Fruit fly (Drosophila melanogaster) whole organism, embryonic: Measurements from ENCODE around the gene CG12035.

ENCODE experiments used
- Adf1 ChIP-seq: fragments of 200-800 bp; sonication (Bioruptor generic); IDR thresholded peaks from 2 replicates; pipeline ENCODE4 v1.3.6; 2022; ENCODE audit warnings: missing biosample characterization, missing genetic modification characterization
- Bdp1 ChIP-seq: fragments of 200-800 bp; sonication (Bioruptor generic); optimal IDR thresholded peaks from 3 replicates; lab custom pipeline; 2016; ENCODE audit warnings: missing biosample characterization, missing genetic modification characterization
- CG10147 ChIP-seq: fragments of 200-800 bp; sonication (Bioruptor generic); optimal IDR thresholded peaks from 2 replicates; lab custom pipeline; 2019; ENCODE audit warnings: missing biosample characterization, mild to moderate bottlenecking, missing genetic modification characterization, moderate library complexity
- CG10274 ChIP-seq: fragments of 200-800 bp; sonication (Bioruptor generic); optimal IDR thresholded peaks from 3 replicates; lab custom pipeline; 2017; ENCODE audit warnings: missing biosample characterization, mild to moderate bottlenecking, missing genetic modification characterization
- CG11504 ChIP-seq: fragments of 200-800 bp; sonication (Bioruptor generic); optimal IDR thresholded peaks from 3 replicates; lab custom pipeline; 2019; ENCODE audit warnings: missing biosample characterization, mild to moderate bottlenecking, missing genetic modification characterization, moderate library complexity
- CG11560 ChIP-seq: fragments of 200-800 bp; sonication (Bioruptor generic); IDR thresholded peaks from 3 replicates; pipeline ENCODE4 v1.3.6; 2022; ENCODE audit warnings: missing biosample characterization, missing genetic modification characterization
- CG12744 ChIP-seq: fragments of 200-800 bp; sonication (Bioruptor generic); optimal IDR thresholded peaks from 2 replicates; lab custom pipeline; 2016; ENCODE audit warnings: missing biosample characterization, missing genetic modification characterization
- CG13296 ChIP-seq: fragments of 200-800 bp; sonication (Bioruptor generic); optimal IDR thresholded peaks from 3 replicates; lab custom pipeline; 2018; ENCODE audit warnings: missing biosample characterization, mild to moderate bottlenecking, missing genetic modification characterization
- CG1603 ChIP-seq: fragments of 200-800 bp; sonication (Bioruptor generic); optimal IDR thresholded peaks from 2 replicates; lab custom pipeline; 2019; ENCODE audit warnings: missing biosample characterization, mild to moderate bottlenecking, missing genetic modification characterization, moderate library complexity
- CG17186 ChIP-seq: fragments of 200-800 bp; sonication (Bioruptor generic); optimal IDR thresholded peaks from 3 replicates; lab custom pipeline; 2017; ENCODE audit warnings: missing biosample characterization, missing genetic modification reagents, missing genetic modification characterization
- CG17359 ChIP-seq: fragments of 200-800 bp; sonication (Bioruptor generic); optimal IDR thresholded peaks from 3 replicates; lab custom pipeline; 2018; ENCODE audit warnings: missing biosample characterization, mild to moderate bottlenecking, missing genetic modification characterization, moderate library complexity
- CG17829 ChIP-seq: fragments of 200-800 bp; optimal IDR thresholded peaks from 2 replicates; lab custom pipeline; 2019; ENCODE audit warnings: missing biosample characterization, mild to moderate bottlenecking, missing genetic modification characterization, moderate library complexity
- CG30020 ChIP-seq: fragments of 200-800 bp; optimal IDR thresholded peaks from 2 replicates; lab custom pipeline; 2019; ENCODE audit warnings: missing biosample characterization, mild to moderate bottlenecking, missing genetic modification characterization, moderate library complexity
- CG32772 ChIP-seq: fragments of 200-800 bp; sonication (Bioruptor generic); IDR thresholded peaks from 2 replicates; pipeline ENCODE4 v1.3.6; 2022; ENCODE audit warnings: missing biosample characterization, missing genetic modification characterization
- CG33213 ChIP-seq: fragments of 200-800 bp; sonication (Bioruptor generic); optimal IDR thresholded peaks from 3 replicates; lab custom pipeline; 2016; ENCODE audit warnings: missing biosample characterization, missing genetic modification characterization
- CG4282 ChIP-seq: fragments of 200-800 bp; sonication (Bioruptor generic); optimal IDR thresholded peaks from 2 replicates; lab custom pipeline; 2016; ENCODE audit warnings: missing biosample characterization, missing genetic modification characterization
- CG4404 ChIP-seq: fragments of 200-800 bp; sonication (Bioruptor generic); IDR thresholded peaks from 2 replicates; pipeline ENCODE4 v1.3.6; 2022; ENCODE audit warnings: missing biosample characterization, missing genetic modification characterization
- CG7839 ChIP-seq: fragments of 200-800 bp; sonication (Bioruptor generic); optimal IDR thresholded peaks from 3 replicates; lab custom pipeline; 2018; ENCODE audit warnings: missing biosample characterization, mild to moderate bottlenecking, missing genetic modification characterization, moderate library complexity
- CG7987 ChIP-seq: fragments of 200-800 bp; sonication (Bioruptor generic); optimal IDR thresholded peaks from 2 replicates; lab custom pipeline; 2018; ENCODE audit warnings: missing biosample characterization, mild to moderate bottlenecking, missing genetic modification characterization, moderate library complexity
- CG8478 ChIP-seq: fragments of >200 bp; optimal IDR thresholded peaks from 2 replicates; lab custom pipeline; 2018
- Dad ChIP-seq: fragments of 200-800 bp; sonication (Bioruptor generic); optimal IDR thresholded peaks from 3 replicates; lab custom pipeline; 2016; ENCODE audit warnings: missing biosample characterization, missing genetic modification characterization
- Dek ChIP-seq: fragments of 200-800 bp; sonication (Bioruptor generic); optimal IDR thresholded peaks from 3 replicates; lab custom pipeline; 2019; ENCODE audit warnings: missing biosample characterization, mild to moderate bottlenecking, missing genetic modification characterization, moderate library complexity
- E2f2 ChIP-seq: fragments of 200-800 bp; sonication (Bioruptor generic); IDR thresholded peaks from 2 replicates; pipeline ENCODE4 v1.3.6; 2022; ENCODE audit warnings: missing biosample characterization, missing genetic modification characterization
- HLH4C ChIP-seq: fragments of 200-800 bp; sonication (Bioruptor generic); IDR thresholded peaks from 3 replicates; pipeline ENCODE4 v1.3.6; 2022; ENCODE audit warnings: missing biosample characterization, missing genetic modification characterization; ENCODE audit not compliant: partially characterized antibody
- Hand ChIP-seq: fragments of 200-800 bp; sonication (Bioruptor generic); optimal IDR thresholded peaks from 2 replicates; lab custom pipeline; 2017; ENCODE audit warnings: mild to moderate bottlenecking, missing biosample characterization, missing genetic modification reagents, missing genetic modification characterization
- NC2α ChIP-seq: fragments of 200-800 bp; sonication (Bioruptor generic); optimal IDR thresholded peaks from 2 replicates; lab custom pipeline; 2016; ENCODE audit warnings: missing biosample characterization, missing genetic modification characterization
- NC2β ChIP-seq: fragments of 200-800 bp; sonication (Bioruptor generic); optimal IDR thresholded peaks from 2 replicates; lab custom pipeline; 2016; ENCODE audit warnings: missing biosample characterization, missing genetic modification characterization
- Poxn ChIP-seq: fragments of 200-800 bp; sonication (Bioruptor generic); IDR thresholded peaks from 2 replicates; pipeline ENCODE4 v1.3.6; 2022; ENCODE audit warnings: missing biosample characterization, missing genetic modification characterization
- Rfx ChIP-seq: fragments of 200-800 bp; sonication (Bioruptor generic); IDR thresholded peaks from 2 replicates; pipeline ENCODE4 v1.3.6; 2022; ENCODE audit warnings: missing biosample characterization, missing genetic modification characterization
- Sry-β ChIP-seq: fragments of 200-800 bp; sonication (Bioruptor generic); optimal IDR thresholded peaks from 2 replicates; lab custom pipeline; 2018; ENCODE audit warnings: missing biosample characterization, mild to moderate bottlenecking, missing genetic modification characterization, moderate library complexity
- Sry-δ ChIP-seq: fragments of 200-800 bp; sonication (Bioruptor generic); optimal IDR thresholded peaks from 2 replicates; lab custom pipeline; 2016; ENCODE audit warnings: missing biosample characterization, missing genetic modification characterization
- ato ChIP-seq: fragments of 200-800 bp; sonication (Bioruptor generic); IDR thresholded peaks from 2 replicates; pipeline ENCODE4 v1.3.6; 2022; ENCODE audit warnings: missing biosample characterization, missing genetic modification characterization; ENCODE audit not compliant: partially characterized antibody
- az2 ChIP-seq: fragments of 200-800 bp; sonication (Bioruptor generic); optimal IDR thresholded peaks from 3 replicates; lab custom pipeline; 2016; ENCODE audit warnings: missing biosample characterization, missing genetic modification characterization
- br ChIP-seq: fragments of >200 bp; optimal IDR thresholded peaks from 2 replicates; lab custom pipeline; 2017
- crc ChIP-seq: fragments of 200-800 bp; sonication (Bioruptor generic); optimal IDR thresholded peaks from 2 replicates; lab custom pipeline; 2016; ENCODE audit warnings: missing biosample characterization, missing genetic modification characterization
- da ChIP-seq: fragments of 200-800 bp; sonication (Bioruptor generic); optimal IDR thresholded peaks from 2 replicates; lab custom pipeline; 2016; ENCODE audit warnings: missing biosample characterization, missing genetic modification characterization
- dmrt99B ChIP-seq: fragments of 200-800 bp; sonication (Bioruptor generic); optimal IDR thresholded peaks from 2 replicates; lab custom pipeline; 2018; ENCODE audit warnings: missing biosample characterization, mild to moderate bottlenecking, missing genetic modification characterization, moderate library complexity
- emc ChIP-seq: fragments of 200-800 bp; sonication (Bioruptor generic); optimal IDR thresholded peaks from 2 replicates; lab custom pipeline; 2016; ENCODE audit warnings: missing biosample characterization, missing genetic modification characterization
- gce ChIP-seq: fragments of 200-800 bp; sonication (Bioruptor generic); IDR thresholded peaks from 3 replicates; pipeline ENCODE4 v1.3.6; 2022; ENCODE audit warnings: missing biosample characterization, missing genetic modification characterization
- grn ChIP-seq: fragments of 200-800 bp; sonication (Bioruptor generic); optimal IDR thresholded peaks from 3 replicates; lab custom pipeline; 2017; ENCODE audit warnings: missing biosample characterization, missing genetic modification characterization
- h ChIP-seq: fragments of >200 bp; optimal IDR thresholded peaks from 2 replicates; lab custom pipeline; 2017
- hb ChIP-seq: fragments of 200-800 bp; sonication (Bioruptor generic); IDR thresholded peaks from 3 replicates; pipeline ENCODE4 v1.3.6; 2022; ENCODE audit warnings: missing biosample characterization, missing genetic modification characterization; ENCODE audit not compliant: partially characterized antibody
- hbn ChIP-seq: fragments of 200-800 bp; sonication (Bioruptor generic); IDR thresholded peaks from 2 replicates; pipeline ENCODE4 v1.3.6; 2022; ENCODE audit warnings: missing biosample characterization, missing genetic modification characterization; ENCODE audit not compliant: partially characterized antibody
- jigr1 ChIP-seq: fragments of 200-800 bp; sonication (Bioruptor generic); IDR thresholded peaks from 3 replicates; pipeline ENCODE4 v1.3.6; 2022; ENCODE audit warnings: missing biosample characterization, missing genetic modification characterization
- lov ChIP-seq, 2 experiments: fragments of 200-800 bp in 1 of 2; fragments of >200 bp in 1 of 2; sonication (Bioruptor generic) in 1 of 2; IDR thresholded peaks in 1 of 2; optimal IDR thresholded peaks in 1 of 2; 2 replicates in 1 of 2; 3 replicates in 1 of 2; pipeline versions ENCODE4 v1.3.6 to Lab custom; 2017 to 2022; ENCODE audit warnings: missing biosample characterization in 1 of 2, missing genetic modification characterization in 1 of 2
- luna ChIP-seq: fragments of 200-800 bp; sonication (Bioruptor generic); optimal IDR thresholded peaks from 2 replicates; lab custom pipeline; 2016; ENCODE audit warnings: missing biosample characterization, missing genetic modification characterization
- p53 ChIP-seq: fragments of 200-800 bp; sonication (Bioruptor generic); optimal IDR thresholded peaks from 2 replicates; lab custom pipeline; 2016; ENCODE audit warnings: missing biosample characterization, missing genetic modification characterization
- sc ChIP-seq, 3 experiments: fragments of >200 bp in 2 of 3; fragments of 200-800 bp in 1 of 3; sonication (Bioruptor generic) in 1 of 3; optimal IDR thresholded peaks; 2 replicates in 2 of 3; 3 replicates in 1 of 3; lab custom pipeline; 2017; ENCODE audit warnings: mild to moderate bottlenecking in 1 of 3, missing biosample characterization in 1 of 3, missing genetic modification characterization in 1 of 3, missing genetic modification reagents in 1 of 3
- sob ChIP-seq: fragments of 200-800 bp; sonication (Bioruptor generic); IDR thresholded peaks from 2 replicates; pipeline ENCODE4 v1.3.6; 2022; ENCODE audit warnings: missing biosample characterization, missing genetic modification characterization
- stwl ChIP-seq: fragments of 200-800 bp; sonication (Bioruptor generic); optimal IDR thresholded peaks from 3 replicates; lab custom pipeline; 2018; ENCODE audit warnings: missing biosample characterization, mild to moderate bottlenecking, missing genetic modification characterization, moderate library complexity
- trem ChIP-seq: fragments of 200-800 bp; optimal IDR thresholded peaks from 3 replicates; lab custom pipeline; 2019; ENCODE audit warnings: missing biosample characterization, mild to moderate bottlenecking, missing genetic modification characterization, moderate library complexity
- unc-4 ChIP-seq: fragments of 200-800 bp; sonication (Bioruptor generic); IDR thresholded peaks from 2 replicates; pipeline ENCODE4 v1.3.6; 2022; ENCODE audit warnings: missing biosample characterization, missing genetic modification characterization; ENCODE audit not compliant: partially characterized antibody

CG12035 gene

dm6 chr3L:1756143-1756542, 32.0 kb downstream of the CG12035 start, which contains the start of gene CG8001 (continued):
- no peak for TF ChIP-seq Poxn (GFP tag; lab: Robert Waterston, UW)
- TF ChIP-seq Sry-β: no peak
- peak; percentile 31 for TF ChIP-seq grn (GFP tag; lab: Kevin White, UChicago)
- TF ChIP-seq CG11560 (tag; lab: Robert Waterston, UW): no peak
- TF ChIP-seq CG8478 (lab: Kevin White, UChicago): no peak
- no peak for TF ChIP-seq ato (GFP tag; lab: Robert Waterston, UW)
- TF ChIP-seq NC2β (GFP tag; lab: Kevin White, UChicago): no peak
- peak; percentile 57 for TF ChIP-seq CG17186 (GFP tag; lab: Kevin White, UChicago)
- TF ChIP-seq CG1603 (tag; lab: Kevin White, UChicago): no peak
- no peak for TF ChIP-seq CG7839 (tag; lab: Kevin White, UChicago)
- peak; percentile 83 for TF ChIP-seq Sry-δ
- TF ChIP-seq CG17829 (tag; lab: Kevin White, UChicago): no peak
- TF ChIP-seq CG17359 (tag; lab: Kevin White, UChicago): no peak
- peak; percentile 65; the same call in 1 of the 3 replicates for TF ChIP-seq hb
- TF ChIP-seq lov (optimal IDR thresholded peaks at IDR 0.05; lab: Kevin White, UChicago): no peak
- no peak for TF ChIP-seq lov (GFP tag; IDR thresholded peaks at IDR 0.05; lab: Robert Waterston, UW)
- no peak for TF ChIP-seq CG12744 (GFP tag; lab: Kevin White, UChicago)
- TF ChIP-seq stwl (tag; lab: Kevin White, UChicago): no peak
- TF ChIP-seq unc-4 (GFP tag; lab: Robert Waterston, UW): peak; percentile 71
- TF ChIP-seq CG11504 (tag; lab: Kevin White, UChicago): no peak
- no peak for TF ChIP-seq Hand (GFP tag; lab: Kevin White, UChicago)
- TF ChIP-seq sob (GFP tag; lab: Robert Waterston, UW): peak; percentile 31; the same call in 1 of the 2 replicates
- TF ChIP-seq CG33213 (GFP tag; lab: Kevin White, UChicago): no peak
- TF ChIP-seq trem: no peak
- no peak for TF ChIP-seq CG4404
- TF ChIP-seq Adf1 (GFP tag; lab: Robert Waterston, UW): no peak
- TF ChIP-seq jigr1 (GFP tag; lab: Robert Waterston, UW): no peak
- TF ChIP-seq CG30020: no peak
- no peak for TF ChIP-seq p53 (GFP tag; lab: Kevin White, UChicago)
- no peak for TF ChIP-seq CG4282 (GFP tag; lab: Kevin White, UChicago)
- TF ChIP-seq CG32772 (GFP tag; lab: Robert Waterston, UW): no peak
- no peak for TF ChIP-seq CG10147
- TF ChIP-seq sc (optimal IDR thresholded peaks at IDR 0.05; lab: Kevin White, UChicago): no peak
- no peak for TF ChIP-seq sc (GFP tag; optimal IDR thresholded peaks at IDR 0.05; lab: Kevin White, UChicago)
- no peak for TF ChIP-seq gce (GFP tag; lab: Robert Waterston, UW)
- no peak for TF ChIP-seq luna
- peak; percentile 61 for TF ChIP-seq HLH4C (GFP tag; lab: Robert Waterston, UW)
- no peak for TF ChIP-seq az2 (GFP tag; lab: Kevin White, UChicago)
- no peak for TF ChIP-seq Dad (GFP tag; lab: Kevin White, UChicago)
- TF ChIP-seq Bdp1 (GFP tag; lab: Kevin White, UChicago): no peak
- TF ChIP-seq E2f2 (GFP tag; lab: Robert Waterston, UW): peak; percentile 94
- TF ChIP-seq crc: no peak
- no peak for TF ChIP-seq CG7987 (GFP tag; lab: Kevin White, UChicago)
- no peak for TF ChIP-seq NC2α (GFP tag; lab: Kevin White, UChicago)
- TF ChIP-seq da (GFP tag; lab: Kevin White, UChicago): no peak
- no peak for TF ChIP-seq Rfx (GFP tag; lab: Robert Waterston, UW)
- peak; percentile 66 for TF ChIP-seq hbn (GFP tag; lab: Robert Waterston, UW)
- no peak for TF ChIP-seq Dek (tag; lab: Kevin White, UChicago)
- no peak for TF ChIP-seq CG13296
- no peak for TF ChIP-seq CG10274 (GFP tag; lab: Kevin White, UChicago)
- no peak for TF ChIP-seq emc
- TF ChIP-seq dmrt99B: no peak
- no peak for TF ChIP-seq h
- no peak for TF ChIP-seq br
